Worm (Caenorhabditis elegans): Measurements from ENCODE around the gene C49A9.6.

DNA sequence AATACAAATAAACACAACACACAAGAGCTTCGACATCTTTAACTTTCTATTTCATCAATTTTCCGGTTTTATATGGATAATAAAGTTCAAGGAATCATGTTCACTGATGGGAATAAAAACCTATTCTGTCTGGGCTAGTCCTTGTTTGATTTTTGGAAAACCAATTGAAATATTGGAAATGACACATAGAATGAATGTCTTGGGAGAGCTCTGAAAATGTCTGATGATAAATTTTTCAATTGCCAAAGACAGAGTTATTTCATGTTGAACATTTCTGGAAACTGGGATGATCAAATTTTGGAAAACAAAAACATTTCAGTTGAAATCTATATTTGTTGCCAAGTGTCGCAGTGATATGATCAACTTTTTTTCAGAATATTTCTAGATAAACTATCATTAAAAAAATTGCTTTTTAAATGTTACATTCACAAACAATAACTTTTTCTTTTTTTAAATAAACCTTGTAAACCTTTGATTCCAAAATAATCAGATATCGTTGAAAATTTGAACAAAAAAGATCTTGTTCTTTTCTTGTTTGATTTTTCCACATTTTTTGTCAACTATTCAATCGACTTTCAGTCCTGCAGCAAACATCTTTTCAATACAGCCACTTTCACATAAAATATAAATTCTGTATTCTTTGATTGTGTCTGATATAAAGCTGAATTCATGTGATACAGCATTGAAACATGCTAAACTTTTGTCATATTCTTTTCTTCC, 26.9 kb downstream of the C49A9.6 start, which contains the start of the genes F58F9.6 and F58F9.8:
- TF ChIP-seq nhr-48 (tag; optimal IDR thresholded peaks at IDR 0.05): no peak
- no peak for TF ChIP-seq pha-4 (GFP tag; IDR thresholded peaks at IDR 0.05)
- no peak for TF ChIP-seq pha-4 (tag; optimal IDR thresholded peaks at IDR 0.05)
